Fruit fly (Drosophila melanogaster) Kc167 (cell line): Measurements from ENCODE around the gene CG42526.

ENCODE experiments used
- Myc ChIP-seq: fragments of >200 bp; optimal IDR thresholded peaks from 2 replicates; lab custom pipeline; 2017; ENCODE audit warnings: missing external identifiers
- Sin3A ChIP-seq: fragments of >200 bp; optimal IDR thresholded peaks from 2 replicates; lab custom pipeline; 2018; ENCODE audit warnings: missing external identifiers
- h ChIP-seq: fragments of >200 bp; optimal IDR thresholded peaks from 3 replicates; lab custom pipeline; 2018; ENCODE audit warnings: missing external identifiers
- insv ChIP-seq: fragments of >200 bp; optimal IDR thresholded peaks from 3 replicates; lab custom pipeline; 2018; ENCODE audit warnings: missing external identifiers
- psq ChIP-seq: fragments of >200 bp; optimal IDR thresholded peaks from 2 replicates; lab custom pipeline; 2017; ENCODE audit warnings: missing external identifiers
- ttk ChIP-seq: sonication (Bioruptor generic); optimal IDR thresholded peaks from 2 replicates; lab custom pipeline; 2017; ENCODE audit warnings: missing external identifiers

The CG42526 gene

DNA sequence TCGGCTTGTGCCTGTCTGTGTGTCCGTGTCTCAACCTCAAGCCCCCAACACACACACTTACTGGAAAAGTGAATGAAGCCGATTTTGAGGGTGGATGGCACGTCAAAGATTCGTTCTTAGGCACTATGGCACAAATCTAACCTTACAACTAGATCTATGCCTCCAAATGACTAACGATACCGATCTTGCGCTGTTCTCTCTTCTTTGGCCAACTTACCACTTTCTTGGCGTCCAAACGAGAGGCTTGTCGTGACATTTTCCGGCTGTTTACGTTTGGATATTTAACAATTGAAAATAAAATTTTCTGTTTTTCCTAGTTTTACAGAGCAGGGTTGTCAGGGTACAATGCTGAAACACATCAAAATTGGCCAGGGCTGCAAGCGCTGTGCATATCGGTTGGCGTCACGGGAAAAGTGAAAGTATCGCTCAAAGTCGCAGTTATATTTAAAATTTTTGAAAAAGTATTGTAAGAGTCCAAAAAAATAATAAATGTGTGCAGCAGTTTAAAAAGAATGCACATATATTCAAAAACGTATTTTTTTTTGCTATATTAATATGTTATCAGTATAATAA, 6.8 kb upstream of the CG42526 start, which contains the start of the genes Bet3 and Nf-YA:
TSS of gene Bet3 (minus strand) at position 361 of the 573 bp plus-strand sequence.
TSS of gene Nf-YA (minus strand) at position 361 of the 573 bp plus-strand sequence.
- no peak for TF ChIP-seq h (lab: Kevin White, UChicago)
- no peak for TF ChIP-seq psq (lab: Kevin White, UChicago)
- TF ChIP-seq ttk (lab: Kevin White, UChicago), result no peak
- no peak for TF ChIP-seq Sin3A (lab: Kevin White, UChicago)
- TF ChIP-seq Myc (lab: Kevin White, UChicago), result no peak
- TF ChIP-seq insv (lab: Kevin White, UChicago), result no peak

DNA sequence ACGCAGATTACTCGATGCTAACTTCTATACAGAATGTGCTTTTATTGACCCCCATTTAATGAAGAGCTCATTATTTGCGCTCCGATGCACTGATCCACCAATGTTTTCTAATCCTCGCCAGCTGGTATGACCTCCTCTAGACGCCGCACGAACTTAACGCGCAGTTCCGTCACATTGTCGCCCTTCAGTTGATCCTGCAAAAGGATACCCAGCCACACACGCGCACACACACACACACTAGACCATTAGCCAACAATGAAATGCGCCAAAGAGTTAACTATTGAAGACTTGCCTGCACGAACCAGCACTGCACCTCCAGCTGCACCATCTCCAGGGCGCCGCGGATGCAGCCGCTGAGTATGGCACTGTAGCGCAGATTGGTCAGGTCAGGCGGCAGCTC, 3.7 kb upstream of the CG42526 start:
- TF ChIP-seq ttk (lab: Kevin White, UChicago) (no peak), insv (lab: Kevin White, UChicago) (no peak), Sin3A (lab: Kevin White, UChicago) (no peak), h (lab: Kevin White, UChicago) (no peak), psq (lab: Kevin White, UChicago) (no peak), Myc (lab: Kevin White, UChicago) (no peak)

DNA sequence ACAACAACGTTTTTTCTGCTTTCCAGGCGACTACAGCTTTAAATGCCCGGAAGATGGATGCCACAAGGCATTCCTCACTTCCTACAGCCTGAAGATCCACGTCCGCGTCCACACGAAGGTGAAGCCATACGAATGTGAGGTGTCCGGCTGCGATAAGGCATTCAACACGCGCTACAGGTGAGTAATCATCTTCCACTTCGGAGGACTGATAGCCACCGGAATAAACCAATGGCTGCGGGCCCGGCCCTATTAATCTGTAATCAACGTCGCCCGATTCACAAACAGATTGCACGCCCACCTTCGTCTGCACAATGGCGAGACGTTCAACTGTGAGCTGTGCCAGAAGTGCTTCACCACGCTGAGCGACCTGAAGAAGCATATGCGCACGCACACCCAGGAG, 632 bp upstream of the CG42526 start:
- TF ChIP-seq insv (lab: Kevin White, UChicago), result no peak
- TF ChIP-seq Myc (lab: Kevin White, UChicago), result no peak
- TF ChIP-seq ttk (lab: Kevin White, UChicago), result no peak
- TF ChIP-seq h (lab: Kevin White, UChicago), result no peak
- TF ChIP-seq Sin3A (lab: Kevin White, UChicago), result no peak
- no peak for TF ChIP-seq psq (lab: Kevin White, UChicago)

DNA sequence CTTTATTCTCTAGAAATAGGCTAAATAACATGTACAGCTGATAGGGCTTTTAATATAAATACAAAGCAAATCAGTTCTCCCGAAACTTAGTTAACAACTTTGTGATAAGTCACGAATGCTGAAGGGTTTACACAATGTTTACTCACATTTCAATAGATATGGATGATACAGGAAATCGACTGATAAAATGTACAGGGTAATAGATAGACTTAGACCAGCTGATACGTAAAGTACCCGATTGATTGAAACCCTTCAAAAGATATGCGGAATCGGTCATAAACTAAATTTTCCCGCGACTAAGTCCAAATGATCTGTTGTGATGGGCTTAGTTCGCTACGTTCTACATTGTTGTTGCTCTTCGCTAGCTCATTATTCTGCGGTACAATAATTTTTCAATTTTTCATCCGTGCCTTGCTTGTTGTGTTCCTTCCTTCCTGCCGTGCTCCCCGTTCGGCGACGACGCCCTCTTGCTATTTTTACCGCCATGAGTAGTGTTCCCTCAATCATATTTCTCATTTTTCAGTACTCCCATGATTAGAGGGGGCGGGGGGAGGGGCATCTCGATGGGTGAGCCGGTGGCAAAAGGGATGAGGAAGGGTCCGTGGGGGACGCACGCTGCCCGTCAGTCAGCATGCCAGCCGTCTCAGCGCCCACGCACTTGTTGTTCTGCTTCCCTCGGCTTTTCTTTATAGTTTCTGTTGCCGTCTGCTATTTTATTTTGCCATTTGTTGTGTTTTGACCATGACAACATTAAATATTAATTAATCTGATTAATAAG, 2.2 kb downstream of the CG42526 start:
- TF ChIP-seq Sin3A (lab: Kevin White, UChicago) (no peak), psq (lab: Kevin White, UChicago) (no peak), Myc (lab: Kevin White, UChicago) (no peak), insv (lab: Kevin White, UChicago) (no peak), h (lab: Kevin White, UChicago) (no peak), ttk (lab: Kevin White, UChicago) (no peak)

DNA sequence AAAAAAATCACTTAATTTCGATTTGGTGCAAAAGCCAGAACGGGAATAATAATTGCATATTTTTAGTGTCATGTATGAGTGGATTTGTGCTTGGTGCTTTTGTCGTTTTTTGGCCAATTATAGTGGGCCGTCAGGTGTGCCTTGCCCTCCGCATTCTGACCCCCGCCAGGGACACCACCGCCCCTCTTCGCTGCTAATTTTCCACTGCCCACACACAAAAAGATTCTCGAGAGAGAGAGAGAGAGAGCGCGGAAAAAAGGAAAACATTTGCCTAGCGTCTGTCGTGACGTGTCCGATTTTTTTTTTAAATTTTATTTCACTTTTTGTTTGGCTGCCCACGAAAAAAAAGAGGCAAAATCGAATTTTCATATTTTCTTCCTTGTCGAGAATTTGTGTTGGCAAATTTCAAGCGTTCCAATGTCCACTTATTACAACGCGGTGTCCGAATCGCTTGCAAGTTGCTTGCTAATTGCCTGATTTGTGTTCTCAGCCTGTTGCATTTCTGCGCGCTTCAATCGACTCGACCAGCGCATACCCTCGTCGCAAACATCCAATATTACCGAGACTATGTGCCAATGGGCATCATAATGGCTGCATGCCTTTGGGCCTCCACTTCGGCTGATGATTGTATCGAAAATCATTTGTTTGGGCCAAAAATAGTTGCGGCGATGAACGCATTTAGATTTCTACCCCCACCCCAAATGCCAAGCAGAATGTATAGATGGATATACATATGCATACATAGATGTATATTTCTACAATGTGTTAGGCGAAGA, 3.2 kb downstream of the CG42526 start:
- TF ChIP-seq insv (lab: Kevin White, UChicago) (no peak), Myc (lab: Kevin White, UChicago) (no peak), Sin3A (lab: Kevin White, UChicago) (no peak), psq (lab: Kevin White, UChicago) (no peak), h (lab: Kevin White, UChicago) (no peak), ttk (lab: Kevin White, UChicago) (no peak)

DNA sequence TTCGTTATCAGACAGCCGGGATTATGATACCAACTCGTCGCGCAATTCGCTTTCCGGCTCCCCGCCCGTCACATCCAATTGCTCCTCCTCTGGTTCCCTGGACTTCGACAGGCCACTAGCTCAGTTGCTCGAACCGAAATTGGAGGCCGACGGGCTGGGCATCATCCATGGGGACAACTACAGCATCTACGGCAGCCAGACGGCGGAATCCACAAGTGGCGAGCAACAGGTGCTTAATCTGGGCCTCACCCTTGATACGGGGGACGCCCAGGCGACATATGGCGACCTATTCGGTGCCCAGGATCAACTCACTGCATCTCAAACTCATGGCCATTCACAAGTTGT, 4.6 kb downstream of the CG42526 start:
- TF ChIP-seq h (lab: Kevin White, UChicago) (no peak), Myc (lab: Kevin White, UChicago) (no peak), psq (lab: Kevin White, UChicago) (no peak), ttk (lab: Kevin White, UChicago) (no peak), Sin3A (lab: Kevin White, UChicago) (no peak)

DNA sequence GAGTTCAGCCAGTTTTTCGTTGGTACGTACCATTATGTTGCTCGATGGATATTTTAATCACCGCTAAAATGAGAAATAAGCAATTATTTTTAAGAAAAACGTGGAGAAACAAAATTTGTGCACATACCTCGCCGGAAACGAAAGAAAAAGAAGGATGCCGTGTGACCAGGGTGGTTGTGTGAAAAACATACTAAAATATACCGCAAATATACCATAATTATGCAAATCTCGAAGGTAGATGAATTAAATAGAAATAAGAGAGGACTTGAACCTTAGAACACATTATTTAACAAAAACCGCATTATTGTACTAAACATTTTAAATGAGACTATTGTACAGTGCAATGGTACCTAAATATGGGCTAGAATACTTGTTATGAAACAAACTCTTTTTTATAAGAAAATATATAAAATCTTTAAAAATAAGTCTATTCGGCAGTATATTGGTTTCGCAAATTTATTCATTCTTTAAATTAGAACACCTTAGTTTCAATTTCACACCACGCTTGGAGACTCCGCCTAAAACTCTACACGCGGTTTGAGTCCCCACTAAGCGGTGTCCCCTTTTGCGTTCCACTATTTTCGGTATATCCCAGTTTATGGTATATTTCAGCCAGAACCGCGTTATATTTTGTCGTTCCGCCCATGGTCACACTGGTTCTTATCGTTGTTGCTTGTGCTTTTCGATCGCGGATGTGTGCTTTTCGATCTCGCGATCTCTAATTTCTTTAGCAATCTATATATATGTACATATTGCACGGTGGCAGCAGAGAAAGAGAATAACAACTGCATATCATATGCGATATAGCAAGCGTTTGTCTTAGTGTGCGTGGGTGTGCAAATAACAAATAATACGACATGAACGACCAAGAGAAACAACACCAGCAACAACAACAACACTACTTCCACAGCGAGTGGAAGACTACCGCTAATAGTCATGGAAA, 5.3 kb downstream of the CG42526 start, which contains the start of the genes RpS17 and MTF-1:
TSS of gene RpS17 (minus strand) at position 157 of the 943 bp plus-strand sequence.
TSS of gene MTF-1 (plus strand) at position 648 of the 943 bp plus-strand sequence.
- no peak for TF ChIP-seq psq (lab: Kevin White, UChicago)
- TF ChIP-seq Myc (lab: Kevin White, UChicago), result no peak
- TF ChIP-seq h (lab: Kevin White, UChicago), result no peak
- TF ChIP-seq ttk (lab: Kevin White, UChicago), result no peak
- no peak for TF ChIP-seq Sin3A (lab: Kevin White, UChicago)
- no peak for TF ChIP-seq insv (lab: Kevin White, UChicago)

DNA sequence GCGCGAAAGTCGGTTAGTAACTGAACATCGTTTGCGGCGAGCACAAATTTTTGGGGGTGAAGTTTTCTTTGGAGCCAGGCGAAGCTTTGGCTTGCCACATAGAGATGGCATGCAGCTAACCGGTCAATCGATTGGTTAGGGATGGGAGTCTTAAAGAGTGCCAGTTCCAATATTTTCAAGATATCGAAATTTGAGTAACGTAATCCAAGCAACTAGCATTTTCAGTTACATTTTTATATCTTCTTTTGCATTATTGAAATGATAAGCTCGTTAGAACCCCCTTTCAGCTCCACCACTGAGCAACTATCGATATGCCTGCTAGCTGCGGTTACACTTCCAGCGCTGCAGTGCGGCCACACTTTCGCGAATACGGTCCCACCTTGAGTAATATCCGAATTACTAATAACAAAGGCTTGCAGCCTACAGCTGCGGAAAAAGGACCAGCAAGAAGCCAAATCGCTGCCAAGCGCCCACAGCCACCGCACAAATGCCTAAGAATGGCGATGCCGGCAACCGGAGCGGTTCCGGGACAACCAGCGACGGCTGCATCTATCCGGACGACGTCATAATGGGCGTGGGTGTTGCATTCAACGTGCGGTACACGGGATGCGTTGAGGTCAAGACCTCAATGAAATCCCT, 8.4 kb downstream of the CG42526 start, which contains the start of the genes Atat and Shc:
TSS of gene Atat (minus strand) at position 103 of the 639 bp plus-strand sequence.
TSS of gene Shc (plus strand) at position 355 of the 639 bp plus-strand sequence.
- no peak for TF ChIP-seq ttk (lab: Kevin White, UChicago)
- TF ChIP-seq h (lab: Kevin White, UChicago), result no peak
- TF ChIP-seq insv (lab: Kevin White, UChicago), result no peak
- TF ChIP-seq psq (lab: Kevin White, UChicago), result no peak
- no peak for TF ChIP-seq Myc (lab: Kevin White, UChicago)
- TF ChIP-seq Sin3A (lab: Kevin White, UChicago), result no peak

DNA sequence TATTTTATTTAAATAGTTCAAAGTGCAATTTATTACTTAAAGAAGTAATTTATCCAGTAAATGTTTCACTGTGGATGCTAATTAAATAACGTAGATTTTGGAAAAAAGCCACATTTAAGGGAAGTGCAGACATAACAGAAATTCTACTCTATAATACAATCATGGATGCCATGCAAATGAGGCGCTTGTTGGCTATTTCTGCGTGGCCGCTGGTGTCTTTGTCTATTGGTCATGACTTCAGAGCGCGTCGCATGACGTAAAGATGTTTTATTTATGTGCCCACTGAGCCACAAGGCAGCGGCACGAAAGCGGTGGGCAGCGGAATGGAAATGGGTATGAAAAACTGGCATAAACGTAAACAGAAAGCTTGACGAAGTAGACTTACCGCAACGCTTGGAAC, 9.4 kb downstream of the CG42526 start:
- TF ChIP-seq Myc (lab: Kevin White, UChicago), result no peak
- no peak for TF ChIP-seq h (lab: Kevin White, UChicago)
